Worm (Caenorhabditis elegans): Measurements from ENCODE around the gene srw-9.

Gene srw-9

DNA sequence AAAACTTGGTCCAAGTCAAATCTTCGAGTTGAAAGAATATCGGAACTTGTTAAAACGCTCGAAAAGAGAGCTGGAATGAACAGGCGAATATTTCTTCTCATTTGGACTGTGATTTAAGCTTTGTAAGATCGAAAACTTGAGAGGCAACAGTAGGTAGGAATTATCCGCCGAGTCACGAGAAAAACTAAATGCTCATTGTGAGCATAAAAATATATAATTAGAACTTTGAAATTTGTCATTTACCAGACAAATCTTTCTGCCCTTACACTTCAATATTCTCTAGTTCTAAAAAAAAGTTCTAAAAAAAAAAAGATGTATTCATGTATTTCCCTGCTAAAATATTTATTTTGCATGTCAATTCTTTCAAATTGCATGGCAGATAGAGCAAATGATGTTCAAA lies 6.8 kb downstream of the srw-9 start, which contains the start of the genes irld-19 and irld-61:
Gene irld-19, minus strand, starts transcription at position 101 of the 400 bp plus-strand sequence.
Gene irld-61, plus strand, starts transcription at position 313 of the 400 bp plus-strand sequence.
- no peak for TF ChIP-seq ceh-44 (GFP tag; IDR thresholded peaks at IDR 0.05)
- TF ChIP-seq ama-1 (optimal IDR thresholded peaks at IDR 0.05), result no peak
- TF ChIP-seq lin-39 (tag; optimal IDR thresholded peaks at IDR 0.05), result no peak
- TF ChIP-seq mdt-29 (GFP tag; IDR thresholded peaks at IDR 0.05), result no peak
- TF ChIP-seq nhr-10 (tag; optimal IDR thresholded peaks at IDR 0.05), result no peak
- TF ChIP-seq Y48G9A.11 (GFP tag; IDR thresholded peaks at IDR 0.05), result no peak
- no peak for TF ChIP-seq nhr-41 (GFP tag; IDR thresholded peaks at IDR 0.05)
- TF ChIP-seq mdl-1 (tag; optimal IDR thresholded peaks at IDR 0.05), result no peak
- no peak for TF ChIP-seq pqm-1 (tag; optimal IDR thresholded peaks at IDR 0.05)
- no peak for TF ChIP-seq zfp-3 (GFP tag; conservative IDR thresholded peaks at IDR 0.05)
- TF ChIP-seq lin-15B (tag; optimal IDR thresholded peaks at IDR 0.05), result no peak

DNA sequence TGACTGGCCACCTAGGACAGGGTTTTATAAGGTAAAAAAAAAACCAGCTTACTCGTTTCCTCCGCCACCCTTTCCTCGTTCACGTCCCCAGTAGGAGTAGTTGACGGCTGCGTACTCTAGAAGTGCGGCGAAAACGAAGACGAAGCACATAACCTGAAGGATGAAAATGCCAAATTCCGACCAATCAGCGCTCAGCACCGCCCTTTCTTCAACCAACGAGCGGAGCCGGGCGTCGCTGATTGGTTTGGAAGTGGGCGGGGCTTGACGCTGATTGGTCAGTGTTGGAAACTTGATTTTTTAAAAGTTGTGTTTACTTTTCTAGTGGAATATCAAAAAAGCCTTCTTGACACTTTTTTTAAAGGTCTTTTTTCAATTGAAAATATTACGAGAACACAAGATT lies 16.3 kb downstream of the srw-9 start:
- TF ChIP-seq ceh-82 (tag; optimal IDR thresholded peaks at IDR 0.05), result no peak
- TF ChIP-seq unc-62 (GFP tag; optimal IDR thresholded peaks at IDR 0.05 in 1 of 2), result peak in 1 of 2 experiments; percentile 56
- TF ChIP-seq unc-62 (tag; optimal IDR thresholded peaks at IDR 0.05), result no peak

ce11 chrIII:12779676-12780337 lies 22.3 kb downstream of the srw-9 start, which contains the start of gene gab-1:
Gene gab-1 (minus strand): TSS chrIII:12779726.
- TF ChIP-seq aha-1 (tag) (peak; percentile 10), set-16 (GFP tag; IDR thresholded peaks at IDR 0.05) (peak; percentile 77), nhr-76 (tag; optimal IDR thresholded peaks at IDR 0.05) (no peak), F49E8.2 (tag; optimal IDR thresholded peaks at IDR 0.05; ENCODE audit: borderline replicate concordance) (no peak)

- TF ChIP-seq lin-1 (GFP tag; IDR thresholded peaks at IDR 0.05), result no peak
- peak; percentile 71 for TF ChIP-seq fkh-10 (GFP tag; optimal IDR thresholded peaks at IDR 0.05)
These were observed 26.4 kb downstream of the srw-9 start for ce11 chrIII:12783878-12784277.

DNA sequence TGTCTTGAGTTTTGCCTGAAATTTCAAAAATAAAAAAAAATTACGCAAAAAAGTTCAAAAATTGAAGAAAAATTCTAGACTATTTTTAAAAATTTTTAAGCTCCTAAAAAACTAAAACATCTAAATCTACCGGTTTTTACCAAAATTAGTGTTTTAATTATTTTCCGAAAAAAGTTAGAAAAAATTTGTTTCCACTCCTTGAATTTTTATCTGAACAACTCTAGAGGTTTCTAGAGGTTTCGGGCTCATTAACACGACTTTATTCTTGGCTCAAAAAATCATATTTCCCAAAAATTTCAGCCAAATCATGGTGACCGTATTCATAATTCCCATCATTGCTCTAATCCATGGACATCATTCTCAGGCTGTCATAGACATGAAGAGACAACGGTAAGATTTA lies 27.4 kb downstream of the srw-9 start, which contains the start of gene lgc-37:
Gene lgc-37, plus strand, starts transcription at position 301 of the 400 bp plus-strand sequence.
- TF ChIP-seq ZK337.2 (GFP tag; IDR thresholded peaks at IDR 0.05) (no peak), lin-13 (GFP tag; optimal IDR thresholded peaks at IDR 0.05) (no peak)

DNA sequence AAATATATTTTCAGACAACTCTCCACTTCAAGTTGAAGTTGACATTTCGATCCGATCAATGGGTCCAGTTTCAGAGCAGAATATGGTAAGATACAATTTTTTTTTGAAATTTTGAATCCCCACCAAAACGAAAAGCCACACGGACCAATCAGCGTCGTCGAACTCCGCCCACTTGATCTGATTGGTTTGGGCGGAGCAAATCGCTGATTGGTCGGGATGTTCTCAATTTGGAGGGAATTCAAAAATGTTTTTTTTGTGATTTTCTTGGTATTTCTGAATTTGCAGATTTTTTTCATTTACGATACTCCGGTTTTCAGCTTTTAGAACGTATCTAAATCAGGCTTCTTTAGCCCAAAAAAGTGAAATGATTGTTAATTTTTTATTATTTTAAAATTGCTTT lies 28.0 kb downstream of the srw-9 start:
- TF ChIP-seq nhr-111 (GFP tag; optimal IDR thresholded peaks at IDR 0.05), result no peak
- no peak for TF ChIP-seq zfp-3 (GFP tag; conservative IDR thresholded peaks at IDR 0.05)
- no peak for TF ChIP-seq spr-3 (GFP tag; optimal IDR thresholded peaks at IDR 0.05)
- TF ChIP-seq F49E8.2 (tag; optimal IDR thresholded peaks at IDR 0.05; ENCODE audit: borderline replicate concordance), result no peak
- no peak for TF ChIP-seq spr-1 (tag; optimal IDR thresholded peaks at IDR 0.05)
- no peak for TF ChIP-seq set-16 (GFP tag; IDR thresholded peaks at IDR 0.05)
- TF ChIP-seq mxl-2 (GFP tag; conservative IDR thresholded peaks at IDR 0.05), result no peak
- TF ChIP-seq ceh-44 (GFP tag; IDR thresholded peaks at IDR 0.05), result no peak
- no peak for TF ChIP-seq lim-7 (GFP tag; IDR thresholded peaks at IDR 0.05)

DNA sequence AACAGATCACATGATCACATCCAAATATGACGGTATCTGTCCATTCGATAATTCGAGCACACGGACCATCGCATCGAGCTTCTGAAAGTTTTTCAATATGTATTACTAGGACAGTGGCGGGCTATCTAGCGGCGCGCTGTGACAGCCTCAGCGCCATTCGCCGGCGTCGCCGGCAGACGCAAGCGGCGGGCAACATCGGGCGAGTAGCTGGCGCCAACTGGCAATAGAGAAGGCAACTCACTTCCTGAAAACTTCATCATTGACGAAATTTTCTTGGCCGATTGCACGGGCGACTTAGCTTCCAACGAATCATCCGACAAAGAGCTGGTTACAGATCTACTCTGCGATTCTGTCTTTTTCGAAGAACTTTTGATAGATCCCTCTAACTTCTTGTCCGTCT lies 30.8 kb downstream of the srw-9 start:
- TF ChIP-seq hlh-11 (tag; optimal IDR thresholded peaks at IDR 0.05), result no peak
- TF ChIP-seq lin-1 (GFP tag; IDR thresholded peaks at IDR 0.05), result no peak
- TF ChIP-seq nhr-237 (tag; optimal IDR thresholded peaks at IDR 0.05), result no peak
- peak; percentile 67 for TF ChIP-seq set-16 (GFP tag; IDR thresholded peaks at IDR 0.05)
- TF ChIP-seq lin-39 (tag; optimal IDR thresholded peaks at IDR 0.05), result no peak
- TF ChIP-seq rbr-2 (tag; optimal IDR thresholded peaks at IDR 0.05), result no peak
- peak; percentile 68 for TF ChIP-seq aha-1 (tag)
- no peak for TF ChIP-seq gei-8 (GFP tag; optimal IDR thresholded peaks at IDR 0.05)
- TF ChIP-seq dmd-8 (GFP tag; IDR thresholded peaks at IDR 0.05), result no peak
- TF ChIP-seq nhr-11 (tag; optimal IDR thresholded peaks at IDR 0.05), result no peak
- TF ChIP-seq attf-4 (tag; optimal IDR thresholded peaks at IDR 0.05), result no peak
- no peak for TF ChIP-seq mxl-2 (GFP tag; conservative IDR thresholded peaks at IDR 0.05)
- TF ChIP-seq daf-19 (GFP tag; conservative IDR thresholded peaks at IDR 0.05), result no peak
- TF ChIP-seq dpl-1 (GFP tag; optimal IDR thresholded peaks at IDR 0.05), result no peak
- no peak for TF ChIP-seq nhr-41 (GFP tag; IDR thresholded peaks at IDR 0.05)
